Fruit fly (Drosophila melanogaster) whole organism, embryonic: Measurements from ENCODE around the gene CG31381.

Experiments
- ATbp ChIP-seq: fragments of 200-800 bp; sonication (Bioruptor generic); optimal IDR thresholded peaks from 2 replicates; lab custom pipeline; 2017; ENCODE audit warnings: missing biosample characterization, mild to moderate bottlenecking, missing genetic modification characterization, missing genetic modification reagents
- Abd-B ChIP-seq: fragments of 200-800 bp; sonication (Bioruptor generic); optimal IDR thresholded peaks from 2 replicates; lab custom pipeline; 2018; ENCODE audit warnings: missing biosample characterization, mild to moderate bottlenecking, missing genetic modification characterization, moderate library complexity
- Antp ChIP-seq: fragments of 200-800 bp; sonication (Bioruptor generic); optimal IDR thresholded peaks from 3 replicates; lab custom pipeline; 2016; ENCODE audit warnings: missing biosample characterization, missing genetic modification characterization
- CG10431 ChIP-seq: fragments of 200-800 bp; sonication (Bioruptor generic); optimal IDR thresholded peaks from 3 replicates; lab custom pipeline; 2018; ENCODE audit warnings: missing biosample characterization, mild to moderate bottlenecking, missing genetic modification characterization
- CG13287 ChIP-seq: fragments of 200-800 bp; sonication (Bioruptor generic); IDR thresholded peaks from 2 replicates; pipeline ENCODE4 v1.3.6; 2022; ENCODE audit warnings: missing biosample characterization, missing genetic modification characterization; ENCODE audit not compliant: partially characterized antibody
- CG13424 ChIP-seq: fragments of 200-800 bp; sonication (Bioruptor generic); optimal IDR thresholded peaks from 2 replicates; lab custom pipeline; 2019; ENCODE audit warnings: missing biosample characterization, mild to moderate bottlenecking, missing genetic modification characterization, moderate library complexity
- CG14441 ChIP-seq: fragments of 200-800 bp; sonication (Bioruptor generic); IDR thresholded peaks from 2 replicates; pipeline ENCODE4 v1.3.6; 2022; ENCODE audit warnings: missing biosample characterization, missing genetic modification characterization
- CG14710 ChIP-seq: fragments of 200-800 bp; sonication (Bioruptor generic); optimal IDR thresholded peaks from 3 replicates; lab custom pipeline; 2019; ENCODE audit warnings: missing biosample characterization, mild to moderate bottlenecking, missing genetic modification characterization, moderate library complexity
- CG1603 ChIP-seq: fragments of 200-800 bp; sonication (Bioruptor generic); optimal IDR thresholded peaks from 2 replicates; lab custom pipeline; 2019; ENCODE audit warnings: missing biosample characterization, mild to moderate bottlenecking, missing genetic modification characterization, moderate library complexity
- CG17361 ChIP-seq: fragments of 200-800 bp; sonication (Bioruptor generic); IDR thresholded peaks from 3 replicates; pipeline ENCODE4 v1.3.6; 2022; ENCODE audit warnings: missing biosample characterization, missing genetic modification characterization
- CG18011 ChIP-seq: fragments of 200-800 bp; sonication (Bioruptor generic); optimal IDR thresholded peaks from 2 replicates; lab custom pipeline; 2017; ENCODE audit warnings: missing biosample characterization, missing genetic modification characterization, mild to moderate bottlenecking, moderate library complexity, missing genotype
- CG1832 ChIP-seq: fragments of 200-800 bp; sonication (Bioruptor generic); optimal IDR thresholded peaks from 2 replicates; lab custom pipeline; 2017; ENCODE audit warnings: missing biosample characterization, mild to moderate bottlenecking, missing genetic modification characterization, inconsistent platforms
- CG2116 ChIP-seq: fragments of 200-800 bp; sonication (Bioruptor generic); optimal IDR thresholded peaks from 3 replicates; lab custom pipeline; 2018; ENCODE audit warnings: missing biosample characterization, mild to moderate bottlenecking, missing genetic modification characterization
- CG2129 ChIP-seq: fragments of 200-800 bp; sonication (Bioruptor generic); IDR thresholded peaks from 2 replicates; pipeline ENCODE4 v1.3.6; 2022; ENCODE audit warnings: missing biosample characterization, missing genetic modification characterization; ENCODE audit not compliant: partially characterized antibody
- CG2889 ChIP-seq: fragments of 200-800 bp; sonication (Bioruptor generic); IDR thresholded peaks from 3 replicates; pipeline ENCODE4 v1.3.6; 2022; ENCODE audit warnings: missing biosample characterization, missing genetic modification characterization
- CG30403 ChIP-seq: fragments of 200-800 bp; sonication (Bioruptor generic); optimal IDR thresholded peaks from 3 replicates; lab custom pipeline; 2016; ENCODE audit warnings: missing biosample characterization, missing genetic modification characterization
- CG6254 ChIP-seq: fragments of 200-800 bp; sonication (Bioruptor generic); optimal IDR thresholded peaks from 3 replicates; lab custom pipeline; 2017; ENCODE audit warnings: mild to moderate bottlenecking, missing biosample characterization, missing genetic modification reagents, missing genetic modification characterization
- CG7271 ChIP-seq: fragments of 200-800 bp; sonication (Bioruptor generic); optimal IDR thresholded peaks from 2 replicates; lab custom pipeline; 2018; ENCODE audit warnings: missing biosample characterization, mild to moderate bottlenecking, missing genetic modification characterization, moderate library complexity
- CG9817 ChIP-seq: fragments of 200-800 bp; sonication (Bioruptor generic); optimal IDR thresholded peaks from 2 replicates; lab custom pipeline; 2018; ENCODE audit warnings: missing biosample characterization, mild to moderate bottlenecking, missing genetic modification characterization, moderate library complexity
- CG9932 ChIP-seq: fragments of 200-800 bp; sonication (Bioruptor generic); IDR thresholded peaks from 2 replicates; pipeline ENCODE4 v1.3.6; 2022; ENCODE audit warnings: missing biosample characterization, missing genetic modification characterization
- E2f2 ChIP-seq: fragments of 200-800 bp; sonication (Bioruptor generic); IDR thresholded peaks from 2 replicates; pipeline ENCODE4 v1.3.6; 2022; ENCODE audit warnings: missing biosample characterization, missing genetic modification characterization
- HHEX ChIP-seq: fragments of 200-800 bp; sonication (Bioruptor generic); optimal IDR thresholded peaks from 3 replicates; lab custom pipeline; 2017; ENCODE audit warnings: missing biosample characterization, mild to moderate bottlenecking, missing genetic modification characterization, missing genetic modification reagents
- Hr51 ChIP-seq, 2 experiments: fragments of 200-800 bp; sonication (Bioruptor generic); optimal IDR thresholded peaks; 2 replicates in 1 of 2; 3 replicates in 1 of 2; lab custom pipeline; 2016 to 2018; ENCODE audit warnings: missing biosample characterization in 2 of 2, missing genetic modification characterization in 2 of 2, mild to moderate bottlenecking in 1 of 2, moderate library complexity in 1 of 2
- MESR4 ChIP-seq: fragments of 200-800 bp; sonication (Bioruptor generic); optimal IDR thresholded peaks from 2 replicates; lab custom pipeline; 2018; ENCODE audit warnings: missing biosample characterization, mild to moderate bottlenecking, missing genetic modification characterization, moderate library complexity
- NC2β ChIP-seq: fragments of 200-800 bp; sonication (Bioruptor generic); optimal IDR thresholded peaks from 2 replicates; lab custom pipeline; 2016; ENCODE audit warnings: missing biosample characterization, missing genetic modification characterization
- Nf-YB ChIP-seq: fragments of 200-800 bp; sonication (Bioruptor generic); optimal IDR thresholded peaks from 3 replicates; lab custom pipeline; 2019; ENCODE audit warnings: missing biosample characterization, mild to moderate bottlenecking, missing genetic modification characterization, moderate library complexity
- Nf-YC ChIP-seq: fragments of 200-800 bp; optimal IDR thresholded peaks from 3 replicates; lab custom pipeline; 2019; ENCODE audit warnings: missing biosample characterization, mild to moderate bottlenecking, missing genetic modification characterization, moderate library complexity
- Poxn ChIP-seq: fragments of 200-800 bp; sonication (Bioruptor generic); IDR thresholded peaks from 2 replicates; pipeline ENCODE4 v1.3.6; 2022; ENCODE audit warnings: missing biosample characterization, missing genetic modification characterization
- Xbp1 ChIP-seq: fragments of 200-800 bp; sonication (Bioruptor generic); optimal IDR thresholded peaks from 3 replicates; lab custom pipeline; 2016; ENCODE audit warnings: missing biosample characterization, mild to moderate bottlenecking, missing genetic modification characterization
- abd-A ChIP-seq: fragments of 200-800 bp; sonication (Bioruptor generic); optimal IDR thresholded peaks from 3 replicates; lab custom pipeline; 2019; ENCODE audit warnings: missing biosample characterization, mild to moderate bottlenecking, missing genetic modification characterization, moderate library complexity
- az2 ChIP-seq: fragments of 200-800 bp; sonication (Bioruptor generic); optimal IDR thresholded peaks from 3 replicates; lab custom pipeline; 2016; ENCODE audit warnings: missing biosample characterization, missing genetic modification characterization
- ems ChIP-seq: fragments of 200-800 bp; sonication (Bioruptor generic); optimal IDR thresholded peaks from 3 replicates; lab custom pipeline; 2016; ENCODE audit warnings: missing biosample characterization, missing genetic modification characterization
- fru ChIP-seq: fragments of >200 bp; optimal IDR thresholded peaks from 2 replicates; lab custom pipeline; 2017
- gcm ChIP-seq: fragments of 200-800 bp; sonication (Bioruptor generic); optimal IDR thresholded peaks from 2 replicates; lab custom pipeline; 2019; ENCODE audit warnings: missing biosample characterization, mild to moderate bottlenecking, missing genetic modification characterization, moderate library complexity
- gfzf ChIP-seq: fragments of 200-800 bp; sonication (Bioruptor generic); optimal IDR thresholded peaks from 2 replicates; lab custom pipeline; 2016; ENCODE audit warnings: missing biosample characterization, mild to moderate bottlenecking, missing genetic modification characterization, moderate library complexity
- gsb-n ChIP-seq: fragments of 200-800 bp; sonication (Bioruptor generic); optimal IDR thresholded peaks from 3 replicates; lab custom pipeline; 2018; ENCODE audit warnings: missing biosample characterization, mild to moderate bottlenecking, missing genetic modification characterization
- insv ChIP-seq, 2 experiments: fragments of 200-800 bp; sonication (Bioruptor generic); optimal IDR thresholded peaks; 3 replicates each; lab custom pipeline; 2016 to 2018; ENCODE audit warnings: missing biosample characterization in 2 of 2, missing genetic modification characterization in 2 of 2
- luna ChIP-seq: fragments of 200-800 bp; sonication (Bioruptor generic); optimal IDR thresholded peaks from 2 replicates; lab custom pipeline; 2016; ENCODE audit warnings: missing biosample characterization, missing genetic modification characterization
- nau ChIP-seq: fragments of 200-800 bp; sonication (Bioruptor generic); optimal IDR thresholded peaks from 3 replicates; lab custom pipeline; 2017; ENCODE audit warnings: missing biosample characterization, mild to moderate bottlenecking, missing genetic modification characterization, missing genetic modification reagents
- org-1 ChIP-seq: fragments of 200-800 bp; sonication (Bioruptor generic); optimal IDR thresholded peaks from 2 replicates; lab custom pipeline; 2017; ENCODE audit warnings: missing biosample characterization, missing genetic modification characterization
- run ChIP-seq: fragments of 200-800 bp; sonication (Bioruptor generic); optimal IDR thresholded peaks from 3 replicates; lab custom pipeline; 2018; ENCODE audit warnings: missing biosample characterization, mild to moderate bottlenecking, missing genetic modification characterization
- sima ChIP-seq: fragments of 200-800 bp; sonication (Bioruptor generic); optimal IDR thresholded peaks from 2 replicates; lab custom pipeline; 2016; ENCODE audit warnings: missing biosample characterization, missing genetic modification characterization
- so ChIP-seq: fragments of 200-800 bp; sonication (Bioruptor generic); IDR thresholded peaks from 3 replicates; pipeline ENCODE4 v1.3.6; 2022; ENCODE audit warnings: missing biosample characterization, missing genetic modification characterization
- tap ChIP-seq: fragments of 200-800 bp; optimal IDR thresholded peaks from 3 replicates; lab custom pipeline; 2019; ENCODE audit warnings: missing biosample characterization, mild to moderate bottlenecking, missing genetic modification characterization, moderate library complexity
- tup ChIP-seq: fragments of 200-800 bp; sonication (Bioruptor generic); optimal IDR thresholded peaks from 2 replicates; lab custom pipeline; 2016; ENCODE audit warnings: missing biosample characterization, mild to moderate bottlenecking, missing genetic modification characterization, moderate library complexity
- unc-4 ChIP-seq: fragments of 200-800 bp; sonication (Bioruptor generic); IDR thresholded peaks from 2 replicates; pipeline ENCODE4 v1.3.6; 2022; ENCODE audit warnings: missing biosample characterization, missing genetic modification characterization; ENCODE audit not compliant: partially characterized antibody
- zen2 ChIP-seq: fragments of 200-800 bp; sonication (Bioruptor generic); IDR thresholded peaks from 3 replicates; pipeline ENCODE4 v1.3.6; 2022; ENCODE audit warnings: missing biosample characterization, missing genetic modification characterization; ENCODE audit not compliant: partially characterized antibody
- zf30C ChIP-seq: fragments of 200-800 bp; sonication (Bioruptor generic); optimal IDR thresholded peaks from 3 replicates; lab custom pipeline; 2018; ENCODE audit warnings: missing biosample characterization, mild to moderate bottlenecking, missing genetic modification characterization
- zfh2 ChIP-seq: fragments of 200-800 bp; sonication (Bioruptor generic); optimal IDR thresholded peaks from 2 replicates; lab custom pipeline; 2016; ENCODE audit warnings: missing biosample characterization, missing genetic modification characterization

Gene CG31381

dm6 chr3R:24850420-24850819 is 26.4 kb upstream of the CG31381 start, which contains the start of gene CG7006 (continued):
- TF ChIP-seq CG14441 (GFP tag; lab: Robert Waterston, UW) (no peak), tap (tag; lab: Kevin White, UChicago) (no peak), Xbp1 (peak; percentile 84), org-1 (GFP tag; lab: Kevin White, UChicago) (no peak), CG9817 (tag; lab: Kevin White, UChicago) (peak; percentile 70), run (tag; lab: Kevin White, UChicago) (no peak), gfzf (GFP tag; lab: Kevin White, UChicago) (peak; percentile 41)

dm6 chr3R:24851429-24851828 is 25.4 kb upstream of the CG31381 start, which contains the start of gene Nct:
Gene Nct, plus strand, starts transcription at chr3R:24851601.
- TF ChIP-seq Nf-YB (GFP tag; lab: Kevin White, UChicago), result no peak
- TF ChIP-seq Antp, result no peak
- no peak for TF ChIP-seq fru (lab: Kevin White, UChicago)
- no peak for TF ChIP-seq CG18011 (GFP tag; lab: Kevin White, UChicago)
- TF ChIP-seq HHEX (GFP tag; lab: Kevin White, UChicago), result no peak
- peak; percentile 72 for TF ChIP-seq E2f2 (GFP tag; lab: Robert Waterston, UW)
- TF ChIP-seq gsb-n (tag; lab: Kevin White, UChicago), result no peak
- TF ChIP-seq so (GFP tag; lab: Robert Waterston, UW), result no peak
- TF ChIP-seq nau (GFP tag; lab: Kevin White, UChicago), result no peak
- no peak for TF ChIP-seq zfh2 (GFP tag; lab: Kevin White, UChicago)
- TF ChIP-seq Poxn (GFP tag; lab: Robert Waterston, UW), result no peak
- no peak for TF ChIP-seq CG13424
- no peak for TF ChIP-seq luna (GFP tag; lab: Kevin White, UChicago)
- no peak for TF ChIP-seq CG2129
- no peak for TF ChIP-seq ems
- TF ChIP-seq unc-4 (GFP tag; lab: Robert Waterston, UW), result no peak
- no peak for TF ChIP-seq CG7271 (tag; lab: Kevin White, UChicago)
- TF ChIP-seq zen2 (GFP tag; lab: Robert Waterston, UW), result no peak
- no peak for TF ChIP-seq zf30C (GFP tag; lab: Kevin White, UChicago)
- TF ChIP-seq ATbp (GFP tag; lab: Kevin White, UChicago), result no peak
- no peak for TF ChIP-seq CG9932 (GFP tag; lab: Robert Waterston, UW)
- peak; percentile 38 for TF ChIP-seq CG14710 (tag; lab: Kevin White, UChicago)
- peak; percentile 35; the same call in 1 of the 2 replicates for TF ChIP-seq CG13287 (GFP tag; lab: Robert Waterston, UW)
- no peak for TF ChIP-seq tup (GFP tag; lab: Kevin White, UChicago)
- TF ChIP-seq CG2889 (GFP tag; lab: Robert Waterston, UW), result no peak
- TF ChIP-seq CG17361 (GFP tag; lab: Robert Waterston, UW), result no peak
- peak; percentile 7 for TF ChIP-seq CG2116 (GFP tag; lab: Kevin White, UChicago)
- no peak for TF ChIP-seq az2 (GFP tag; lab: Kevin White, UChicago)
- TF ChIP-seq Abd-B (GFP tag; lab: Kevin White, UChicago), result no peak
- TF ChIP-seq CG1832 (GFP tag; lab: Kevin White, UChicago), result no peak
- no peak for TF ChIP-seq abd-A
- TF ChIP-seq CG6254 (GFP tag; lab: Kevin White, UChicago), result no peak
- TF ChIP-seq Nf-YC, result no peak
- no peak for TF ChIP-seq CG1603 (tag; lab: Kevin White, UChicago)
- TF ChIP-seq MESR4 (GFP tag; lab: Kevin White, UChicago), result peak; percentile 68
- no peak for TF ChIP-seq Hr51 (GFP tag; optimal IDR thresholded peaks at IDR 0.05; lab: Kevin White, UChicago)
- no peak for TF ChIP-seq CG10431 (GFP tag; lab: Kevin White, UChicago)
- TF ChIP-seq gcm, result no peak
- no peak for TF ChIP-seq sima (GFP tag; lab: Kevin White, UChicago)
- no peak for TF ChIP-seq CG30403 (GFP tag; lab: Kevin White, UChicago)
- no peak for TF ChIP-seq insv (GFP tag; optimal IDR thresholded peaks at IDR 0.05; lab: Kevin White, UChicago)
- TF ChIP-seq NC2β (GFP tag; lab: Kevin White, UChicago), result no peak
